Fruit fly (Drosophila melanogaster) whole organism, embryonic: ENCODE results near the gene CG4230.

Experiments used
- BtbVII ChIP-seq: fragments of 200-800 bp; sonication (Bioruptor generic); optimal IDR thresholded peaks from 3 replicates; lab custom pipeline; 2017; ENCODE audit warnings: missing biosample characterization, mild to moderate bottlenecking, missing genetic modification characterization
- CG1024 ChIP-seq: fragments of 200-800 bp; sonication (Bioruptor generic); IDR thresholded peaks from 2 replicates; pipeline ENCODE4 v1.3.6; 2022; ENCODE audit warnings: missing biosample characterization, missing genetic modification characterization
- CG10366 ChIP-seq: fragments of 200-800 bp; sonication (Bioruptor generic); IDR thresholded peaks from 2 replicates; pipeline ENCODE4 v1.3.6; 2022; ENCODE audit warnings: missing biosample characterization, missing genetic modification characterization
- CG10565 ChIP-seq: fragments of 200-800 bp; sonication (Bioruptor generic); optimal IDR thresholded peaks from 3 replicates; lab custom pipeline; 2016; ENCODE audit warnings: missing biosample characterization, mild to moderate bottlenecking, missing genetic modification characterization
- CG1233 ChIP-seq: fragments of 200-800 bp; sonication (Bioruptor generic); optimal IDR thresholded peaks from 4 replicates; lab custom pipeline; 2018; ENCODE audit warnings: missing biosample characterization, mild to moderate bottlenecking, missing genetic modification characterization
- CG14710 ChIP-seq: fragments of 200-800 bp; sonication (Bioruptor generic); optimal IDR thresholded peaks from 3 replicates; lab custom pipeline; 2019; ENCODE audit warnings: missing biosample characterization, mild to moderate bottlenecking, missing genetic modification characterization, moderate library complexity
- CG15011 ChIP-seq: fragments of 200-800 bp; sonication (Bioruptor generic); optimal IDR thresholded peaks from 3 replicates; lab custom pipeline; 2018; ENCODE audit warnings: missing biosample characterization, mild to moderate bottlenecking, missing genetic modification characterization
- CG30020 ChIP-seq: fragments of 200-800 bp; optimal IDR thresholded peaks from 2 replicates; lab custom pipeline; 2019; ENCODE audit warnings: missing biosample characterization, mild to moderate bottlenecking, missing genetic modification characterization, moderate library complexity
- CG30403 ChIP-seq: fragments of 200-800 bp; sonication (Bioruptor generic); optimal IDR thresholded peaks from 3 replicates; lab custom pipeline; 2016; ENCODE audit warnings: missing biosample characterization, missing genetic modification characterization
- CG32532 ChIP-seq: fragments of 200-800 bp; sonication (Bioruptor generic); IDR thresholded peaks from 2 replicates; pipeline ENCODE4 v1.3.6; 2022; ENCODE audit warnings: missing biosample characterization, missing genetic modification characterization
- CG34224 ChIP-seq: fragments of 200-800 bp; sonication (Bioruptor generic); IDR thresholded peaks from 3 replicates; pipeline ENCODE4 v1.3.6; 2022; ENCODE audit warnings: missing biosample characterization, missing genetic modification characterization; ENCODE audit not compliant: partially characterized antibody
- CG34376 ChIP-seq: fragments of 200-800 bp; sonication (Bioruptor generic); optimal IDR thresholded peaks from 2 replicates; lab custom pipeline; 2018; ENCODE audit warnings: missing biosample characterization, mild to moderate bottlenecking, missing genetic modification characterization
- CG8944 ChIP-seq: fragments of 200-800 bp; sonication (Bioruptor generic); optimal IDR thresholded peaks from 3 replicates; lab custom pipeline; 2016; ENCODE audit warnings: missing biosample characterization, missing genetic modification characterization
- CG9609 ChIP-seq: fragments of 200-800 bp; sonication (Bioruptor generic); optimal IDR thresholded peaks from 3 replicates; lab custom pipeline; 2016; ENCODE audit warnings: missing biosample characterization, missing genetic modification characterization
- Dfd ChIP-seq, 2 experiments: fragments of >200 bp; optimal IDR thresholded peaks; 2 replicates each; lab custom pipeline; 2017; ENCODE audit warnings: missing biosample characterization in 2 of 2, missing genetic modification characterization in 2 of 2
- Doc2 ChIP-seq: fragments of 200-800 bp; sonication (Bioruptor generic); IDR thresholded peaks from 2 replicates; pipeline ENCODE4 v1.3.6; 2022; ENCODE audit warnings: missing biosample characterization, missing genetic modification characterization
- Ets65A ChIP-seq: fragments of 200-800 bp; sonication (Bioruptor generic); peaks from one replicate; lab custom pipeline; 2016; ENCODE audit warnings: missing biosample characterization, missing genetic modification characterization
- Ets97D ChIP-seq: fragments of 200-800 bp; sonication (Bioruptor generic); optimal IDR thresholded peaks from 3 replicates; lab custom pipeline; 2016; ENCODE audit warnings: missing biosample characterization, missing genetic modification characterization
- Gug ChIP-seq: fragments of 200-800 bp; sonication (Bioruptor generic); IDR thresholded peaks from 4 replicates; pipeline ENCODE4 v1.3.6; 2022; ENCODE audit warnings: missing biosample characterization, missing genetic modification characterization
- HLH3B ChIP-seq: fragments of 200-800 bp; sonication (Bioruptor generic); IDR thresholded peaks from 2 replicates; pipeline ENCODE4 v1.3.6; 2022; ENCODE audit warnings: missing biosample characterization, missing genetic modification characterization
- Hey ChIP-seq: fragments of 200-800 bp; sonication (Bioruptor generic); optimal IDR thresholded peaks from 3 replicates; lab custom pipeline; 2018; ENCODE audit warnings: missing biosample characterization, mild to moderate bottlenecking, missing genetic modification characterization
- Kr ChIP-seq: fragments of 200-800 bp; sonication (Bioruptor generic); optimal IDR thresholded peaks from 2 replicates; lab custom pipeline; 2017; ENCODE audit warnings: missing biosample characterization, mild to moderate bottlenecking, missing genetic modification characterization
- Max ChIP-seq: fragments of 200-800 bp; sonication (Bioruptor generic); optimal IDR thresholded peaks from 2 replicates; lab custom pipeline; 2016; ENCODE audit warnings: missing biosample characterization, mild to moderate bottlenecking, missing genetic modification characterization
- Pdp1 ChIP-seq, 2 experiments: fragments of 200-800 bp; sonication (Bioruptor generic); optimal IDR thresholded peaks; 3 replicates each; lab custom pipeline; 2016; ENCODE audit warnings: missing biosample characterization in 2 of 2, missing genetic modification characterization in 2 of 2, mild to moderate bottlenecking in 1 of 2, moderate library complexity in 1 of 2
- Sry-δ ChIP-seq: fragments of 200-800 bp; sonication (Bioruptor generic); optimal IDR thresholded peaks from 2 replicates; lab custom pipeline; 2016; ENCODE audit warnings: missing biosample characterization, missing genetic modification characterization
- Vsx1 ChIP-seq: fragments of 200-800 bp; sonication (Bioruptor generic); optimal IDR thresholded peaks from 2 replicates; lab custom pipeline; 2017; ENCODE audit warnings: missing biosample characterization, mild to moderate bottlenecking, missing genetic modification characterization, missing genetic modification reagents
- Xrp1 ChIP-seq: fragments of 200-800 bp; sonication (Bioruptor generic); IDR thresholded peaks from 2 replicates; pipeline ENCODE4 v1.3.6; 2022; ENCODE audit warnings: missing biosample characterization, missing genetic modification characterization
- ac ChIP-seq: fragments of 200-800 bp; sonication (Bioruptor generic); optimal IDR thresholded peaks from 3 replicates; lab custom pipeline; 2017; ENCODE audit warnings: missing biosample characterization, mild to moderate bottlenecking, missing genetic modification characterization
- bowl ChIP-seq: fragments of 200-800 bp; sonication (Bioruptor generic); IDR thresholded peaks from 2 replicates; pipeline ENCODE4 v1.3.6; 2022; ENCODE audit warnings: missing biosample characterization, missing genetic modification characterization
- caup ChIP-seq: fragments of 200-800 bp; sonication (Bioruptor generic); optimal IDR thresholded peaks from 3 replicates; lab custom pipeline; 2017; ENCODE audit warnings: missing biosample characterization, mild to moderate bottlenecking, missing genetic modification characterization, moderate library complexity; ENCODE audit not compliant: severe bottlenecking
- chif ChIP-seq, 2 experiments: fragments of 200-800 bp; sonication (Bioruptor generic); optimal IDR thresholded peaks; 3 replicates each; lab custom pipeline; 2016; ENCODE audit warnings: missing biosample characterization in 2 of 2, missing genetic modification characterization in 2 of 2
- chinmo ChIP-seq: fragments of 200-800 bp; sonication (Bioruptor generic); IDR thresholded peaks from 4 replicates; pipeline ENCODE4 v1.3.6; 2022; ENCODE audit warnings: missing biosample characterization, missing genetic modification characterization; ENCODE audit not compliant: partially characterized antibody
- disco-r ChIP-seq: fragments of 200-800 bp; sonication (Bioruptor generic); optimal IDR thresholded peaks from 2 replicates; lab custom pipeline; 2016; ENCODE audit warnings: missing biosample characterization, missing genetic modification characterization
- fd3F ChIP-seq: fragments of 200-800 bp; sonication (Bioruptor generic); optimal IDR thresholded peaks from 2 replicates; lab custom pipeline; 2018; ENCODE audit warnings: missing biosample characterization, mild to moderate bottlenecking, missing genetic modification characterization, moderate library complexity
- gsb-n ChIP-seq: fragments of 200-800 bp; sonication (Bioruptor generic); optimal IDR thresholded peaks from 3 replicates; lab custom pipeline; 2018; ENCODE audit warnings: missing biosample characterization, mild to moderate bottlenecking, missing genetic modification characterization
- h ChIP-seq: fragments of >200 bp; optimal IDR thresholded peaks from 2 replicates; lab custom pipeline; 2017
- kni ChIP-seq: fragments of 200-800 bp; sonication (Bioruptor generic); optimal IDR thresholded peaks from 3 replicates; lab custom pipeline; 2017; ENCODE audit warnings: mild to moderate bottlenecking, missing biosample characterization, missing genetic modification reagents, missing genetic modification characterization
- luna ChIP-seq: fragments of 200-800 bp; sonication (Bioruptor generic); optimal IDR thresholded peaks from 2 replicates; lab custom pipeline; 2016; ENCODE audit warnings: missing biosample characterization, missing genetic modification characterization
- nerfin-2 ChIP-seq: fragments of 200-800 bp; sonication (Bioruptor generic); IDR thresholded peaks from 2 replicates; pipeline ENCODE4 v1.3.6; 2022; ENCODE audit warnings: missing biosample characterization, missing genetic modification characterization; ENCODE audit not compliant: partially characterized antibody
- nom ChIP-seq: fragments of 200-800 bp; sonication (Bioruptor generic); optimal IDR thresholded peaks from 2 replicates; lab custom pipeline; 2017; ENCODE audit warnings: missing biosample characterization, missing genetic modification characterization, mild to moderate bottlenecking, moderate library complexity, missing genetic modification reagents
- onecut ChIP-seq: fragments of 200-800 bp; sonication (Bioruptor generic); IDR thresholded peaks from 2 replicates; pipeline ENCODE4 v1.3.6; 2022; ENCODE audit warnings: missing biosample characterization, missing genetic modification characterization
- p53 ChIP-seq: fragments of 200-800 bp; sonication (Bioruptor generic); optimal IDR thresholded peaks from 2 replicates; lab custom pipeline; 2016; ENCODE audit warnings: missing biosample characterization, missing genetic modification characterization
- phol ChIP-seq: fragments of 200-800 bp; sonication (Bioruptor generic); optimal IDR thresholded peaks from 3 replicates; lab custom pipeline; 2018; ENCODE audit warnings: missing biosample characterization, mild to moderate bottlenecking, missing genetic modification characterization, moderate library complexity
- pros ChIP-seq: fragments of 200-800 bp; sonication (Bioruptor generic); optimal IDR thresholded peaks from 3 replicates; lab custom pipeline; 2019; ENCODE audit warnings: missing biosample characterization, mild to moderate bottlenecking, missing genetic modification characterization, moderate library complexity
- ssp ChIP-seq: fragments of 200-800 bp; sonication (Bioruptor generic); IDR thresholded peaks from 2 replicates; pipeline ENCODE4 v1.3.6; 2022; ENCODE audit warnings: missing biosample characterization, missing genetic modification characterization
- stwl ChIP-seq: fragments of 200-800 bp; sonication (Bioruptor generic); optimal IDR thresholded peaks from 3 replicates; lab custom pipeline; 2018; ENCODE audit warnings: missing biosample characterization, mild to moderate bottlenecking, missing genetic modification characterization, moderate library complexity
- tap ChIP-seq: fragments of 200-800 bp; optimal IDR thresholded peaks from 3 replicates; lab custom pipeline; 2019; ENCODE audit warnings: missing biosample characterization, mild to moderate bottlenecking, missing genetic modification characterization, moderate library complexity
- tll ChIP-seq, 2 experiments: fragments of 200-800 bp in 1 of 2; fragments of >200 bp in 1 of 2; sonication (Bioruptor generic) in 1 of 2; optimal IDR thresholded peaks; 2 replicates each; lab custom pipeline; 2017 to 2019; ENCODE audit warnings: missing biosample characterization in 2 of 2, missing genetic modification characterization in 2 of 2, mild to moderate bottlenecking in 1 of 2, moderate library complexity in 1 of 2

Gene CG4230

DNA sequence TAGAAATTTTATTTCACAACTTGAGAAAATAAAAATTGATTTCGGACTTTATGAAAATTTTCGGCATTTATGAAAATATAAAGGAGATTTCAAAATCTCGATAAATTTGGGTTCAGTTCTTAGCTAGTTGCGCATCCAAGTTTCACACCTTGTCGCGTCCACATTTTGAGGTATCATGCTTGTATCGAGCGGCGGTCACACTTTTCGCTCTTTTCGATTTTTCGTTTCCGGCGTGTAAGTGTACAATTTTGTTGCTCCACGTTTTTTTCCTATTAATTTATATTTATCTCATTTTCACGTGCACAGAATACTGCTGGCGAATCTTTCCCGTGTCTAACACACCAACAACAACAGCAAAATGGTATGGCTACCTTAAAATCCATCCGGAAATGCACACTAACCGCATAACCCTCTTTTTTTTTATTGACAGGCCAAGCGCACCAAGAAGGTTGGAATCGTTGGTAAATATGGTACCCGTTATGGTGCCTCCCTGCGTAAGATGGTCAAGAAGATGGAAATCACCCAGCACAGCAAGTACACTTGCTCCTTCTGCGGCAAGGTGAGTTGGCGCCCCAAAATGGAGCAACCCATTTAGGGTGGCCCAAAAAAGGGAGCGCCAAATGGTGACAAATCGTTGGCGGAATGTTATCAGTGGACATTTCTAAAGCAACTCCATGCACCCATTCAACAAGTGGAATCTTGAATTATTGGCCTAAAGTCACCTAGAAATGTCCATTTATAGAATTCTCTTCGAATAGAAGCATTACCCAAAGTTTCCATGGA is 25.0 kb upstream of the CG4230 start, which contains the start of gene RpL37A (continued):
- TF ChIP-seq CG9609 (GFP tag; lab: Kevin White, UChicago), result peak; percentile 47
- TF ChIP-seq Vsx1, result peak; percentile 86
- peak; percentile 7; the same call in 1 of the 2 replicates for TF ChIP-seq ssp
- peak; percentile 85 for TF ChIP-seq kni (GFP tag; lab: Kevin White, UChicago)
- no peak for TF ChIP-seq Xrp1 (GFP tag; lab: Robert Waterston, UW)
- TF ChIP-seq disco-r (GFP tag; lab: Kevin White, UChicago), result peak; percentile 72
- peak; percentile 76 for TF ChIP-seq CG15011 (GFP tag; lab: Kevin White, UChicago)
- peak; percentile 74 for TF ChIP-seq CG10366 (GFP tag; lab: Robert Waterston, UW)
- peak; percentile 95 for TF ChIP-seq caup
- no peak for TF ChIP-seq Doc2 (GFP tag; lab: Robert Waterston, UW)
- peak; percentile 58; the same call in 1 of the 2 replicates for TF ChIP-seq HLH3B (GFP tag; lab: Robert Waterston, UW)
- peak; percentile 35 for TF ChIP-seq Kr (GFP tag; lab: Kevin White, UChicago)
- peak; percentile 86 for TF ChIP-seq Max (GFP tag; lab: Kevin White, UChicago)
- no peak for TF ChIP-seq Dfd (GFP tag; optimal IDR thresholded peaks at IDR 0.05; lab: Kevin White, UChicago)
- TF ChIP-seq Ets65A (GFP tag; lab: Kevin White, UChicago), result peak; percentile 98
- peak; percentile 4 for TF ChIP-seq pros (GFP tag; lab: Kevin White, UChicago)
- TF ChIP-seq tll (GFP tag; optimal IDR thresholded peaks at IDR 0.05; lab: Kevin White, UChicago), result no peak
- TF ChIP-seq CG32532 (GFP tag; lab: Robert Waterston, UW), result peak; percentile 84
- TF ChIP-seq p53 (GFP tag; lab: Kevin White, UChicago), result peak; percentile 85
- peak; percentile 88 for TF ChIP-seq onecut
- TF ChIP-seq CG34376 (GFP tag; lab: Kevin White, UChicago), result peak; percentile 96
- peak; percentile 99 for TF ChIP-seq Ets97D (GFP tag; lab: Kevin White, UChicago)
- no peak for TF ChIP-seq Gug (GFP tag; lab: Robert Waterston, UW)
- TF ChIP-seq CG30403 (GFP tag; lab: Kevin White, UChicago), result peak; percentile 69
- TF ChIP-seq CG8944 (GFP tag; lab: Kevin White, UChicago), result peak; percentile 49
- TF ChIP-seq Sry-δ (GFP tag; lab: Kevin White, UChicago), result peak; percentile 77
- peak; percentile 59 for TF ChIP-seq ac (GFP tag; lab: Kevin White, UChicago)
- TF ChIP-seq CG1024 (GFP tag; lab: Robert Waterston, UW), result peak; percentile 81
- TF ChIP-seq BtbVII (GFP tag; lab: Kevin White, UChicago), result peak; percentile 78
- no peak for TF ChIP-seq Hey
- TF ChIP-seq CG1233 (GFP tag; lab: Kevin White, UChicago), result peak; percentile 78
- peak; percentile 66 for TF ChIP-seq tap (tag; lab: Kevin White, UChicago)
- TF ChIP-seq nom (GFP tag; lab: Kevin White, UChicago), result peak; percentile 86
- no peak for TF ChIP-seq bowl
- peak; percentile 65; the same call in 1 of the 4 replicates for TF ChIP-seq chinmo (GFP tag; lab: Robert Waterston, UW)
- peak; percentile 3 to 64 for TF ChIP-seq chif (GFP tag; optimal IDR thresholded peaks at IDR 0.05; lab: Kevin White, UChicago)
- 0 out of 3 replicates have a peak, but pooled peaks have one; percentile 20 for TF ChIP-seq CG34224 (GFP tag; lab: Robert Waterston, UW)
- peak; percentile 85 for TF ChIP-seq luna
- TF ChIP-seq phol (tag; lab: Kevin White, UChicago), result peak; percentile 83
- no peak for TF ChIP-seq h
- peak; percentile 79 for TF ChIP-seq stwl (tag; lab: Kevin White, UChicago)
- TF ChIP-seq gsb-n (tag; lab: Kevin White, UChicago), result peak; percentile 70
- peak; percentile 60 to 85 for TF ChIP-seq Pdp1 (GFP tag; optimal IDR thresholded peaks at IDR 0.05; lab: Kevin White, UChicago)
- peak; percentile 53 for TF ChIP-seq CG30020 (tag; lab: Kevin White, UChicago)
- TF ChIP-seq CG10565 (GFP tag; lab: Kevin White, UChicago), result peak; percentile 53
- no peak for TF ChIP-seq nerfin-2 (GFP tag; lab: Robert Waterston, UW)
- TF ChIP-seq CG14710 (tag; lab: Kevin White, UChicago), result peak; percentile 84
- TF ChIP-seq fd3F (GFP tag; lab: Kevin White, UChicago), result peak; percentile 55
